Worm (Caenorhabditis elegans) whole organism, L4 larva: Measurements from ENCODE around the gene nhr-175.
A peak's percentile ranks its signal among the peaks of the same experiment; 100 is the strongest.

Experiments
- aha-1 ChIP-seq: fragments of 150-350 bp; peaks from one replicate; lab custom pipeline; 2014; ENCODE audit warnings: missing biosample characterization, missing genetic modification characterization
- jun-1 ChIP-seq: fragments of 150-350 bp; optimal IDR thresholded peaks from 2 replicates; lab custom pipeline; 2014; ENCODE audit warnings: missing biosample characterization, missing genetic modification reagents, missing genetic modification characterization
- lin-15B ChIP-seq: fragments of 150-350 bp; sonication (generic microtip); optimal IDR thresholded peaks from 3 replicates; lab custom pipeline; 2014; ENCODE audit warnings: missing biosample characterization, missing genetic modification characterization
- mdt-29 ChIP-seq: fragments of 200-800 bp; sonication (Bioruptor generic); IDR thresholded peaks from 2 replicates; pipeline ENCODE4 v1.3.6; 2022; ENCODE audit warnings: missing genetic modification reagents, missing genetic modification characterization, missing compliant biosample characterization
- nhr-28 ChIP-seq: fragments of 150-350 bp; optimal IDR thresholded peaks from 2 replicates; lab custom pipeline; 2014; ENCODE audit warnings: missing biosample characterization, missing genetic modification characterization
- snpc-4 ChIP-seq: fragments of 150-350 bp; optimal IDR thresholded peaks from 2 replicates; lab custom pipeline; 2014; ENCODE audit warnings: missing biosample characterization, missing genetic modification characterization
- unc-39 ChIP-seq: sonication (generic microtip); optimal IDR thresholded peaks from 2 replicates; lab custom pipeline; 2017; ENCODE audit warnings: missing biosample characterization, missing genetic modification characterization

- no peak for TF ChIP-seq jun-1 (tag; lab: Kevin White, UChicago)
- no peak for TF ChIP-seq aha-1 (tag; lab: Kevin White, UChicago)
- TF ChIP-seq nhr-28 (tag; lab: Kevin White, UChicago) = peak; percentile 95
- TF ChIP-seq unc-39 = no peak
- no peak for TF ChIP-seq lin-15B (tag; lab: Kevin White, UChicago)
- TF ChIP-seq mdt-29 (GFP tag; lab: Robert Waterston, UW) = no peak
- no peak for TF ChIP-seq snpc-4
Observed at ce11 chrV:13878226-13878625, 11.7 kb downstream of the nhr-175 start.
